Fruit fly (Drosophila melanogaster) whole organism, larva: ENCODE data around the gene Grip163.

Source experiments
- noc ChIP-seq: fragments of 200-800 bp; sonication (Bioruptor generic); optimal IDR thresholded peaks from 3 replicates; lab custom pipeline; 2019; ENCODE audit warnings: missing biosample characterization, mild to moderate bottlenecking, missing genetic modification characterization, moderate library complexity

The Grip163 gene

dm6 chr3L:12014272-12014671, 16.3 kb upstream of the Grip163 start:
- TF ChIP-seq noc (tag; lab: Kevin White, UChicago) = no peak

- TF ChIP-seq noc (tag; lab: Kevin White, UChicago) = no peak
Measured at dm6 chr3L:12013698-12014097, 15.8 kb upstream of the Grip163 start.

DNA sequence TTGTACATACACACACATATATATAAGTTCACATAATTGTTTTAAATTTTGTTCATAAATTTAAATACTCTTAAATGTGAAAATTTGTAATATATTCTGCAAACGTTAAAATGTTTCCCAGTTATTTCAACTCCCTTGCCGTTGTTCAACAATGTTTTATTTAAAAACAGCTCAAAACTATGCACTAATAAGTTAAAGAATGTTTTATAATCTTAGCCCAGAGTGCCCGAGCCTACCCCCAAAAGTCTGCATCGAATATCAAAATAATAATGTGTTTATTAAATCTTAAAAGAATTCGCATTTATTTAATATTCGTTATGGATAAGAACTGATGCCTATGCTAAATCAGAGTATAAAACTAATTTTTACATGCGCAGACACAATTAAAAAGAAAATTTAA, 10.0 kb upstream of the Grip163 start:
- no peak for TF ChIP-seq noc (tag; lab: Kevin White, UChicago)

dm6 chr3L:12004136-12004535, 6.2 kb upstream of the Grip163 start:
- no peak for TF ChIP-seq noc (tag; lab: Kevin White, UChicago)

DNA sequence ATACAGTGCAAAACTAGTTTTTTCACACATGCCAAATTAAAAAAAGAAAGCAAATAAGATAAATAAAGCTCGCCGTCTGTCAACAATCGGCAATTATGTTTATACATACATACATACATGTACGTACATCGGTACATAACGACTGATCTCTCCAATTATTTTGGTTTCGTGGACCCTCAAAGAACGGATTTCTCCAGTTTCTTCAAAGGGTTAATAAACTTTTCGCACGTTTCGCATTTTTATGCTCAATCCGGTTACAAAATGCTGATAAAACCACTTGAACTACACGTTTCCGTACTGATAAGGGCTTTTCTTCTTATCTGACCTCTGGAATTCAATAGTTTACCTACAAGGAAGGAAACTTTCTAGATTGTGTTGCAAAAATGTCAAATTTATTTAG, 5.5 kb upstream of the Grip163 start:
- no peak for TF ChIP-seq noc (tag; lab: Kevin White, UChicago)

- no peak for TF ChIP-seq noc (tag; lab: Kevin White, UChicago)
Measured at dm6 chr3L:12002321-12003248, 4.6 kb upstream of the Grip163 start, which contains the start of the genes Pop2 and CG6928. Pop2 (minus strand) TSS chr3L:12002915. CG6928 (plus strand) TSS chr3L:12003155.

DNA sequence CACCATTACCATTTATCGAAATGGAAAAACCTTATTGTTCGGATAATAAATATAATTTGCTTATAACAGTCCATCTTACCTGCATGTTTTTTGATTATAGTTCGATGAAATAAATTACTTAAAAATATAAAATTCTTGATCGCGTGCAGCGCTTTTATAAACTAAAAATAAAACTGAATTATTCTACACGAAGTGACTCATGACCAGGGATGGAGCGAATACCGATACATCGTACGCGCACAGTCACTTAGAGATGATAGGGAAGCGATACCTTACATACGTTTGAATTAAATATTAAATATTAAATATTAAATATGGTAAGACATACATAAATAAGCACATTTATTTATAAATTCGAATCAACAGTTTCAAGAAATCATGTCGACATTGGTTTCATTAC, 5.0 kb downstream of the Grip163 start, which contains the start of gene viaf:
TSS of gene viaf (minus strand) at position 220 of the 400 bp plus-strand sequence.
- no peak for TF ChIP-seq noc (tag; lab: Kevin White, UChicago)

dm6 chr3L:11990436-11990835, 7.5 kb downstream of the Grip163 start, which contains the start of gene CG6931:
CG6931 (plus strand) TSS chr3L:11990736.
- TF ChIP-seq noc (tag; lab: Kevin White, UChicago) = no peak

dm6 chr3L:11984606-11985005, 13.3 kb downstream of the Grip163 start, which contains the start of gene CG6938:
CG6938 (plus strand) TSS chr3L:11984906.
- TF ChIP-seq noc (tag; lab: Kevin White, UChicago) = no peak

DNA sequence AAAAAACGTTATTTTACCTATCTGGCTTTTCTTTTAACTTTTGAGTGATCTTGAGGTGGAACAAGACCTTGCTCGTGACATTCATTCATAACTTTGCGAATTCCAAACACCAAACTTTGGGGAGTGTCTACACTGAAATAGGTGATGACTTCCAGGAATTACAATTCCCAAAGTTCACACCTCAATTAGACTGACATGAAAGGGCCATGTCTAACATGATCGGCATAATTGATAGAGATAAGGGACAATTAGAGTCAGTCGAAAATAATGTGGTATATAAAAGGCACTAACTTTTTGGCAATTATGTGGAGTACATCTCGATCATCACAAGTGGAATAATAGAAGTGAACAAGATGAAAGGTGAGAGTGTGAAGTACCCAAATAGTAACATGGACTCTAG, 22.1 kb downstream of the Grip163 start, which contains the start of gene CG43896:
TSS of gene CG43896 (plus strand) at position 301 of the 400 bp plus-strand sequence.
- TF ChIP-seq noc (tag; lab: Kevin White, UChicago) = no peak

dm6 chr3L:11974605-11975004, 23.3 kb downstream of the Grip163 start, which contains the start of gene CG14125:
CG14125 (plus strand) TSS chr3L:11974905.
- TF ChIP-seq noc (tag; lab: Kevin White, UChicago) = no peak

- no peak for TF ChIP-seq noc (tag; lab: Kevin White, UChicago)
Measured at dm6 chr3L:11973690-11974089, 24.2 kb downstream of the Grip163 start, which contains the start of gene CG42397. CG42397 (minus strand) TSS chr3L:11973790.

DNA sequence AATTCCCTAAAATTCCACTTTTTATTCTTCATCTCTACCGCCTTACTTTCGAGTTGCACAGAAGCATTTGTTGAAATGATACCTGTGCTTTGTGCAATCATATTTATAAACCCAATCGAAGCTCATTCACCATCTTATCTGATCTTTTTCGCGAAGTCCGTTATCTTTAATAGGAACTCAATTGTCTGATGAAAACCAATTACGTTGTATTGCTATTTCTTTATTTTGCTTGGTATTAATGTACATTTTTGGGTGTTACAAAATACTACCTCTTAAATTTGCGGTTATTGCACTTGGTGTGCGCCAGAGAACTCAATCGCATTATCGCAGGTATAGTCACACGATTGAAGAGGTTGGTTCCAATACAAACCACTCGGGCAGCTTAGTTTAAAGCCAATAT, 25.1 kb downstream of the Grip163 start, which contains the start of gene Muc68E:
TSS of gene Muc68E (minus strand) at position 101 of the 400 bp plus-strand sequence.
- TF ChIP-seq noc (tag; lab: Kevin White, UChicago) = no peak

dm6 chr3L:11966104-11966503, 31.8 kb downstream of the Grip163 start, which contains the start of gene prc:
prc (minus strand) TSS chr3L:11966131.
- TF ChIP-seq noc (tag; lab: Kevin White, UChicago) = no peak

DNA sequence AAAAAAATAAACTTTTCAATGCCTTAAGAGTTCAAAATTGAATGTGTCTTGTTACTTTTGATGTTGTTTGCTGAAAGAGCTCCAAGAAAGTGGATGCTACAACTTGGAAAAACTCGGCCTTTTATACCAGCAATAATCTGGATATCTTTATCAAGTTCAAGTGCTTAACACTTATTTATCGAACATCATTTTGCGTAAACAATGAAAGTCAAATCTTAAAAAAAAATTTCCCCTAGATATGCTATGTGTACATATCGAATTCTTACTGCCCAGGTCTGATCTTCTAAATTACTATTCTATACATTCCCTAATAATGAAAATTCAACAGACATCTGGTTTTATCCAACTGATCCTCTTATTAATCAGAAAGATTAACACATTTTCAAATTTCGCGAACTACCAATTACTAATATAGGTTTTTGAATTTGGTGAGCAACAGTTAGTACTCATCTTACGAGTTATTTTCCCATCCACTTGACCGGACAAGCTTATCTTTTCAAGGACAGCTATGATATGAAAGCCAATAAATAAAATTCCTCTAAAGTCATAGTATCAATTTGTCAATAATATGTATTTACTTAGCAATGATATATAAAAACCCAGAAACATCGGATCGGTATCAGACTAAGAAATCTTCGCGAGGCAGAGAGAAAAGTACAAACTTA, 40.1 kb downstream of the Grip163 start, which contains the start of the genes CG11570 and CG43294:
TSS of gene CG11570 (minus strand) at position 101 of the 665 bp plus-strand sequence.
TSS of gene CG43294 (plus strand) at position 615 of the 665 bp plus-strand sequence.
- TF ChIP-seq noc (tag; lab: Kevin White, UChicago) = no peak
